Fruit fly (Drosophila melanogaster) S2 (cell line): Measurements from ENCODE around the gene Mps1.
A peak's percentile ranks its signal among the peaks of the same experiment; 100 is the strongest.

ENCODE experiments used
- CG8478 ChIP-seq: fragments of >200 bp; optimal IDR thresholded peaks from 2 replicates; lab custom pipeline; 2018
- CTCF ChIP-seq, 2 experiments: fragments of >200 bp; optimal IDR thresholded peaks; 2 replicates each; lab custom pipeline; 2018

Gene Mps1

DNA sequence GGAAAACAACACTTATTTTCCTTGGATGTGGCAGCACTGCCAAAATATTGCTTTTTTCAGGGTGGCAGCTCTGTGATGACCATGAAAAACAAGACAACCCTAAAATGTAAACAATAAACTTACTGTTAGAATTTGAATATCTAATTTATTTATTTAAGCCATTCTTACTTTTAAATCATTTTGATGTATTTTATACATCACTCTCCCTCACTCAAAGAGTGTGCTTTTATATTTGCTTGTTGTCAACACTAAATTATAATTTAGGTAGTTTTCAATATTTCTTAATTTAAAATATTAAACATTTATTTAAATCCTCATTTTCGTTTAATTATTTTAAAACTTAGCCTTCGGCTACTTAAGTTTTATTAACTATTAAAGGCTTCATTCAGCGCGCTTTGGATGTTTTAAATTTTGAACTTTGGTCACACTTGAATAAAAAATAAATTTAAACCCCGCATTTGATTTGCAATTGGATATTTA is at the start of gene Mps1, which contains the start of gene CG7523:
Gene Mps1 (plus strand): TSS at position 415 of the 480 bp plus-strand sequence.
Gene CG7523 (minus strand): TSS at position 39 of the 480 bp plus-strand sequence.
- TF ChIP-seq CG8478 (lab: Kevin White, UChicago) (no peak), CTCF (optimal IDR thresholded peaks at IDR 0.05; lab: Kevin White, UChicago) (peak in 1 of 2 experiments; percentile 26)

DNA sequence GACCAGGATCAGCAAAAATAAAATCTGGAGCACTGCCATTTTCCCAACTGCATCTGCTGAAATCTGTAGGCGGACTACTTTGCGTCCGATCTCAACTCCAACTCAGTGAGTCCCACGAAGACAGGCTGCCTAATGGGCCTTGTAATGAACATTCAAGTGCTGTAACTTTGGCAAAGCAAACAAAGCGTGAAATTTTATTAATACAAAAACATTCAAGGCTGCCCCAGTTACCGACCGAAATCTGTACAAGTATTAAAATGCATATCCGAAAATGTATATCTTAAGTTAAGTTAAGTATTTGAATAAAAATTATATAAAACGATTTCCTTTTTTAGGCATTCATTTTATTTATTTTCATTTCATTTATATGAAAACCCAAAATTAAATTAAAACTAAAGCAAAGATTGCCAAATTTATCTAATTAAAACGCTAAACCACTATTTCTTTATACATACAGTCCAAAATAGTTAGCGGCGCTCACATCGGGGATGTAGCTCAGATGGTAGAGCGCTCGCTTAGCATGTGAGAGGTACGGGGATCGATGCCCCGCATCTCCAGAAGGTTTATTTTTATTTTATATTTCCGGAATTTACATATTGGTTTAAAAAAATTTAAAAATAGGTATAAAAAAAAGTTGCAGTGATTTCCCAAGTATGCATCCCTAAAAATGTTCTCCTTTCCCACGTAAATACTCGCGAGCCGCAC is 48.9 kb upstream of the Mps1 start, which contains the start of gene CG14323:
Gene CG14323 (minus strand): TSS at position 51 of the 705 bp plus-strand sequence.
- TF ChIP-seq CTCF (optimal IDR thresholded peaks at IDR 0.05; lab: Kevin White, UChicago): no peak
- no peak for TF ChIP-seq CG8478 (lab: Kevin White, UChicago)

DNA sequence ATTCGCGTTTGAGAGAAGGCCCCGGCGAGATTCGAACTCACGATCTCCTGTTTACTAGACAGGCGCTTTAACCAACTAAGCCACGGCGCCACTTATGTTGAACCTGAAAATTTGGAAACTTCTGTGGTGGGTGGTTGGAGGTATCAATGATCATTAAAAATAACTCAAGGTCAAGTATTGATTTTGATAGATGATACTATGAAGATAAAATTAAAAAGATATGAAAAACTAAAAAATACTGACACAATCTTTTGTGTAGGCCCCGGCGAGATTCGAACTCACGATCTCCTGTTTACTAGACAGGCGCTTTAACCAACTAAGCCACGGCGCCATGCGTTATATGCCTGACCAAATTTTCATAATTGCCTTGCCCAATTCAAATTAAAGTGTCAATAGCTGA is 46.5 kb upstream of the Mps1 start:
- no peak for TF ChIP-seq CG8478 (lab: Kevin White, UChicago)
- no peak for TF ChIP-seq CTCF (optimal IDR thresholded peaks at IDR 0.05; lab: Kevin White, UChicago)

DNA sequence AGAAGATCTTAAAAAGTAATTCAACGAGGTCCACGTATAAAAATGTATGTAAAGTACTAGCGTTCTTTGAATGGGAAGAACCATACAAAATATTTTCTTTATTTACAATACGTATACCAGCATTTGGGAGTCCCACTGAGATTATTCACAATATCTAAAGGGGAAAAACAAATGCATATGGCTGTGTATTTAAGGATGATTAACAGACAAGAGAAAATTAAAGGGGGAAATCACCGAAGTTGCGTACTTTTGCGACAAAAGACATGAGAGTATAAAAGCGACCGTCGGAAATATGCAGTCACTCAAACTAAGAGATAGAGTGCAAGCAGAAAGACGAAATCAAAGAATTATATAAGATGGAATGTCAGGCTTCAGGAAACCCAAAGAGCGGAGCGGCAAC is 46.1 kb upstream of the Mps1 start, which contains the start of gene AttD:
Gene AttD (plus strand): TSS at position 301 of the 400 bp plus-strand sequence.
- TF ChIP-seq CTCF (optimal IDR thresholded peaks at IDR 0.05; lab: Kevin White, UChicago) (no peak), CG8478 (lab: Kevin White, UChicago) (no peak)

DNA sequence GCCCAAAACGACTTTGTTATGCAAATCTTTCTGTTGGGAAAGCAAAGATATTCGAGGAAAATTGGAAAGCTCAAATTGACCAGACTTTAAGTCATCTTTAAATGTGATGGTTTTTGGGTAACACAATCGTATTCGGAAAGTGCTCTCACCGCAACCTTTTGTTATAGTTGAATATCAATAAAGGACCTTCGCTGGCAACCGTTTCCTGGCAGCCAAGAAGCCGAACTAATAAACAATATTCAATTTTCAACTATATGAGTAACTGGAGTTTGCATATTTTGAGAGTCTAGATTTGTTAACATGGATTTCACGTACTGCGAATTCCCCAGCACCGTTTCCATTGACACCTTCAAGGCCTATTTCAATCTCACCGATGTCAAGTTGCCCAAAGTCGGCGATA is 44.2 kb upstream of the Mps1 start, which contains the start of gene CG14325:
Gene CG14325 (plus strand): TSS at position 301 of the 400 bp plus-strand sequence.
- no peak for TF ChIP-seq CG8478 (lab: Kevin White, UChicago)
- TF ChIP-seq CTCF (optimal IDR thresholded peaks at IDR 0.05; lab: Kevin White, UChicago): no peak

DNA sequence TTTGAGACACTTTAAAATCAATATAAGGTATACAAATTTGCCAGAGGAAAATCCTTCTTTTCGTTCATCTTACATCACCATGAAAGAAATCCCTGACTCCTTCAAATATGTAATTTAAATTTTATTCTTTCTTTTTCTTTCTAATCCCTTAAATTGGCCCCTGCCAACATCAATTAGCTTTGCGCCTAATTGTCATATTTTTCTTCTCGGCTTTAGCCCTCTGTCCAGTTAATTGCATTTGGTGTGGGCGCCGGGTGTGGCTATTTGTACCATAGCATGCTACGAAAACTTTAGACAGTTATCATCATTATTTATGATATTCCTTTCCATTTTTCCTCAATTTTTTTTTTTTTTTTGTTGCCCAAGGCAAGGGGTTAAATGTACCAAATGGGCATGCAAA is 40.7 kb upstream of the Mps1 start, which contains the start of gene CG43175:
Gene CG43175 (plus strand): TSS at position 301 of the 400 bp plus-strand sequence.
- TF ChIP-seq CTCF (optimal IDR thresholded peaks at IDR 0.05; lab: Kevin White, UChicago) (no peak), CG8478 (lab: Kevin White, UChicago) (no peak)

DNA sequence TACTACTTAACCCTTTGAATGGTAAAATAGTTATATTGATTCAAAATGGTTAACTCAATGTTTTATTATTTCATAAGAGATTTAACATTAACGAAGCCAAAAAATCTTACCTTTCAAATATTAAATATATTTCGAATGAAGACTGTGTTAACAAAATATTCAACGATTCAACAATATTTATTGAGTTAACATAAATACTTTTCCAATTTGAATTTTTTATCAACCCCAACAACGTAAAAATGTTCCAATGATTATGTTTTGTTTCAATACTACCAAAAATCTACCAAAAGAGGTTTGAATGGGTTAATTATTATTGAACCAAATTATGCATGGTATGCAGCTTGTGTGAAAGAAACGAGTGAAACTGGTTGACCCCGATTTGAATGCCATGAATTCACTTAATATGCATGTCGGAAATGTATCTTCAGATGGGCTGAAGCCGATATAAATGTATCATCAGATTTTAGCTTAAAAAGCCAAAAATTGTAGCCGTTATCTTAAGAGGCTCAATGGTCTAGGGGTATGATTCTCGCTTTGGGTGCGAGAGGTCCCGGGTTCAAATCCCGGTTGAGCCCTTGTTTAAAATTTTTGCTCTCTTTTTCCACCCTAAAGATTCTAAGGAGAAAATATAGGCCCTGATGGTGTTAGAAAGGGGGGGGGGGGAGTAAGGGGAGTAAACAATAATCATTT is 39.8 kb upstream of the Mps1 start:
- TF ChIP-seq CTCF (optimal IDR thresholded peaks at IDR 0.05; lab: Kevin White, UChicago) (no peak), CG8478 (lab: Kevin White, UChicago) (no peak)

DNA sequence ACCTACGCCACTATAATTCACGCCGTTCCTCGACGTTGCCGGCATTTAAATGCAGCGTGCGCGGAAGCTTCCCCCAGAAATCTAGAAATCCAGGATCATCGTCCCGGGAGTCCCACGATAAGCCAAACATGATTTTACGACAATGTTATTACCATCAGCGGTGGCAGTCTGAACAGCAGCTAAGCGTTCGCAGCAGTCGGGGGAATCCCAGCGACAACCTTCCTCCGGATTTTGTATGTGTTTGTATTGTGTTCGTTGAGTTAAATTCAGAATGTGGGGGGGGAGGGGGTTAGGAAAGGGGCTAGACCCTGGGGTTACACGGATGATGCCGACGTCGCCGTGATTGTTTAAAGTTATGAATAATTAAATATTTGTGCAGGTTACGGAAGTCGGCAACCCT is 27.1 kb upstream of the Mps1 start:
- TF ChIP-seq CTCF (optimal IDR thresholded peaks at IDR 0.05; lab: Kevin White, UChicago) (no peak), CG8478 (lab: Kevin White, UChicago) (no peak)

DNA sequence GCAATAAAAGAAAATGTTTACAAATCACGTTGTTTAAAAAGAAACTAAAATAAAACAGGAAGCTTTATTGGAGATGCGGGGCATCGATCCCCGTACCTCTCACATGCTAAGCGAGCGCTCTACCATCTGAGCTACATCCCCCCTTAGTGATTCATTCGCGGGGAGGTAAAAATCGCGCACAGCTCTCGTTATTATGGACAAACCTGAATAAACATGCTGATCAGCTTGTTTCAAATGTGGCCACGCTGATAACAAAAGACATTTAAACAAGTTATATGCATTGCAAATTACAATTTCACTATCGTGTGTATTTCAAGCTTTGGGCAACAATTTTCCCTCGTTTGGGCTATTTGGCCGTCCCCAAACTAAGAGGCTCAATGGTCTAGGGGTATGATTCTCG is 25.8 kb upstream of the Mps1 start:
- no peak for TF ChIP-seq CG8478 (lab: Kevin White, UChicago)
- TF ChIP-seq CTCF (optimal IDR thresholded peaks at IDR 0.05; lab: Kevin White, UChicago): no peak

DNA sequence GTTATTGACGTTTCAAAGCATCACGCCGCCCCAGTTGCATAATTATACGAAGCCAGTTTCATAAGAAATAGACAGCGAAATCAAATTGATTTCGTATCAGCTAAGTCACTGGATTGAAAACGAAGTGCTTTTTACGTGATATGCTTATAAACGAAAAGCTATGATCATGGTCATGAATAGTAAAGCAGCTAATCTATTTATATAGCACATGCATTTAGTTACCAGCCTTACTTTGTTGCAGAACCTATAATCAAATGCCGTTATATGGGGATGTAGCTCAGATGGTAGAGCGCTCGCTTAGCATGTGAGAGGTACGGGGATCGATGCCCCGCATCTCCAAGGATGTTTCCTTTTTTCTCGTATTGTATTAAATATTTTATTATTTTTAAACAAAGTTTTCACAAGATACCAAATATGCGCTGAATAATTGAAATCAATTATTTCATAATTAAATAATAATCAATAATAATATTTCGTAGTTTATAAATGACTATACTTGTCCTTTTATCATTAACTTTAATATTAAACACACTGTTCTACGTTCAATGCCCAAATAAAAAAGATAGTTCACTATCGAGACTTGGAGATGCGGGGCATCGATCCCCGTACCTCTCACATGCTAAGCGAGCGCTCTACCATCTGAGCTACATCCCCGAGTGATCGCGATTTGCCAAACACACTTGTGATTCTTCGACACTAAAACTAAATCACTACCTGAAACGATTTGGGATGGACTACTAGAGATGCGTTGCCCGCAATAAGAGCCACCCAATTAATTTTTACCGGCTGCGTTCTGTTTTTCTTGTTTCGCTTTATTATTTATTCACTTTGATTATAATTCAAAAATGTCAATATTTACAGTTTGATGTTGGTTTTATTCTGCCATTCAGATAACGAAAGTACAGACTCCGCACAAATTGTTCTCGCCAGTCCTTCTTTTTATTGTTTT is 24.7 kb upstream of the Mps1 start:
- no peak for TF ChIP-seq CG8478 (lab: Kevin White, UChicago)
- no peak for TF ChIP-seq CTCF (optimal IDR thresholded peaks at IDR 0.05; lab: Kevin White, UChicago)

DNA sequence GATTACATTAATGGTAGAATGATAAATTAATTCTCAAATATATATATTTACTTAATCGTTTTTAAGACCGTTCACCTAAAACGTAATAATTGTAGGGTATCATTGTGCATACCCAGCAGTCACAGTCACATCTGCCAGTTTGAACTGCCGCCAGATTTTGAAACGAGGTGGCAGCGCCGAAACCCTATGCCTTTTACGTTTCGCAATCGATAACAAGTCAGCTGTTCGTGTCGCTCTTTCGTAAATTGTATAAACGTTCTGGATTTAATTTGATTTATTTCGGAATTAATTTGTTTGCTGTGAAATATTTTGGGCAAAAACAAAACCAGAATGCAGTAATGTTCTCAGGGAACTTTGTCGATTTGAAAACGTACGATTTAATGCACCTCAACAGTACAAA is 23.6 kb upstream of the Mps1 start, which contains the start of gene CG14322:
Gene CG14322 (plus strand): TSS at position 236 of the 400 bp plus-strand sequence.
- no peak for TF ChIP-seq CTCF (optimal IDR thresholded peaks at IDR 0.05; lab: Kevin White, UChicago)
- TF ChIP-seq CG8478 (lab: Kevin White, UChicago): no peak

DNA sequence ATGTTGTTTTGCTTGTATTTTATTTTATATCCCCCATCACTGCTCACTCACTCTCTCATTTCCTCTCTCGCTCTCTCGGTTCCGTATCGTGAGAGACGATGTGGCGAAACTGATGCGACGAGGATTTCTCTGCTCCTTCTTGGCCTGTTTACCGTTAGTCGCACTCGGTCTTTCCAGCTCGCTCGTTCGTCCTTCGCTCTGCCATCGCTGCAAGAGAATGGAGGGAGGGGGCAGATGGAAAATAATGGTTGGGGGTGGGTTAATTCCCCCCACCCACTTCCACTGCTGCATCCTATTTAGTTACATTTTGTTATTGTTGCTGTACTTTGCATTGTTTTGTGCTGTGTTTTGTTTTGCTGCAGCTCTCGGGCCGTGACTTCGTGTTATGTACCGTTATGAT is 17.2 kb upstream of the Mps1 start:
- TF ChIP-seq CG8478 (lab: Kevin White, UChicago): no peak
- TF ChIP-seq CTCF (optimal IDR thresholded peaks at IDR 0.05; lab: Kevin White, UChicago): no peak

DNA sequence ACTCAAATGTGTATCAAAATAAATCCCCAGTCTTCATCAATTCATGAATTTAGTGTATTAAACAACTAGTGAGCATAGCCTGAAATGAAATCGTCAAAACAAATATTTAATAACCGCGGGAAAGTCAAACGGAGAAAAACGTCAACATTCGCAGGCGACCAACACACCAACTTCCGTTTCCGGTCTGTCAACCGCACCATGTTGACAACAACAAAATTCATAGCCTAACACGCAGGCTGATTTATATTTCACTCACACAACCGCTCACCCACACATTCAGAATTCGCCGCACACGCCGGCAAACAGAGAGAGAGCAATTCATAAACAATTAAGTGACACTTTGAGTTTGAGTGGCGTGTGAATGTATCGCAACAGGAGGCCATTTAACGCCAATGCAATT is 16.0 kb upstream of the Mps1 start:
- TF ChIP-seq CG8478 (lab: Kevin White, UChicago) (no peak), CTCF (optimal IDR thresholded peaks at IDR 0.05; lab: Kevin White, UChicago) (no peak)

DNA sequence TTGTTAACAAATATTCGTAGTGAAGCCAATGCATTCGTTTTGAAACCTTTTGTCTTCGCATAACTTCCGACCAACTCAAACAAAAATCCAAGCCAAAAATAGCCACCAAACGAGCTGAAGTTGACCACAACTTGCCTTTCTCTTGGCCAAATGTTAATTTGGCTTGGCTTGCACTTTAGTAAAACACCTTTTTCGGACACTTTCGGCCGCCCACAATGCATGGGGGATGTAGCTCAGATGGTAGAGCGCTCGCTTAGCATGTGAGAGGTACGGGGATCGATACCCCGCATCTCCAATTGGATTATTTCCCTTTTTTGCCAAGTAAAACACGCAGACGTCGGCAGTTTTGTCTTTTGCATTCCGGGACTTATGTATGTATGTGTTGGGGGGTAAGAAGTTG is 14.1 kb upstream of the Mps1 start:
- no peak for TF ChIP-seq CG8478 (lab: Kevin White, UChicago)
